Fruit fly (Drosophila melanogaster): ENCODE results near the gene Ranbp21.

The Ranbp21 gene

DNA sequence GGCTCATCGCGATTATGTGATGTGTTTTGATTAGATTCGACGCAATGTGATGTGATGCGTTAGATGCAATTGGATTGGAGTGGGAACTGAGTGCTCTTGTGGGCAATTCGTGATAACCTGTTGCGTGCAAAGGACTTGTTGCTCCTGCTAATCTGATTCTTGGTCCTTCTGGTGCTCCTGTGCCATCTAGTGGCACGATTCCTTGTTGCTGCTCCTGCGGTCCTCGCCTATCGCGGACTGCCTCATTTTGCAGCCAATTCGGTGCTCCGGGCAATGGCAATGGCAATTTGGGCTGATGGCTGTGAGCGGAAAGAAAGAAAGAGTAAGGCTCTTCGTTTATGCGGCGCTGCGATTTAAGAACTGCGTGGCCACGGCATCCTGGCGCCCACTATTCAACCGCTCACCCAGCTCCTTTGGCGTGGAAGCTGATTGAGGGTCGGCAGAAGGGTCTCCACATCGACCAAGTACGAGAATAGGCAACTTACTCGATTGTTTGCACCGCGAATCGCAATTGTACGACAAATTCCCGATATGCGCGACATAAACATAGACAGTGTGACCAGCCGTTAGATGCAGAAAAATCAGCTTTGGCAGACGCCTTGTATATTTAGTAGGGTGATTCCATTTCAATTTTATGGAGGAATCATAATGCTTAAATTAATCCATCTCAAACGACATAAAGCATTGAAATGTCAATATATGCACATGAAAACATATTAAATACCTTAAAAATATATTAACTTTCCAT is 41.1 kb upstream of the Ranbp21 start, which contains the start of gene Mer (continued):
- TF ChIP-seq CG1233 (GFP tag; optimal IDR thresholded peaks at IDR 0.05) = peak; percentile 75
- TF ChIP-seq CkIIα-i1 (GFP tag; IDR thresholded peaks at IDR 0.05) = no peak
- TF ChIP-seq cad (GFP tag; optimal IDR thresholded peaks at IDR 0.05) = no peak
- TF ChIP-seq vfl (GFP tag; optimal IDR thresholded peaks at IDR 0.05) = peak; percentile 76
- peak; percentile 85 for TF ChIP-seq zfh1 (GFP tag; IDR thresholded peaks at IDR 0.05)
- TF ChIP-seq mirr (GFP tag; optimal IDR thresholded peaks at IDR 0.05) = peak; percentile 85
- TF ChIP-seq chif (GFP tag; optimal IDR thresholded peaks at IDR 0.05) = peak; percentile 69 to 85
- TF ChIP-seq CG10321 (GFP tag; IDR thresholded peaks at IDR 0.05) = peak; percentile 30; the same call in 1 of the 2 replicates
- peak; percentile 89 for TF ChIP-seq pb (GFP tag; optimal IDR thresholded peaks at IDR 0.05)
- peak; percentile 93 for TF ChIP-seq CG1603 (tag; optimal IDR thresholded peaks at IDR 0.05)
- TF ChIP-seq bab2 (GFP tag; optimal IDR thresholded peaks at IDR 0.05) = peak; percentile 81
- no peak for TF ChIP-seq zen2 (GFP tag; IDR thresholded peaks at IDR 0.05; ENCODE audit: partially characterized antibody)
- TF ChIP-seq phol (tag; optimal IDR thresholded peaks at IDR 0.05) = peak; percentile 81
- no peak for TF ChIP-seq aop (GFP tag; IDR thresholded peaks at IDR 0.05)
- TF ChIP-seq CG11456 (GFP tag; IDR thresholded peaks at IDR 0.05) = peak; percentile 73; the same call in 1 of the 3 replicates
- TF ChIP-seq ara (GFP tag; IDR thresholded peaks at IDR 0.05) = peak; percentile 78
- TF ChIP-seq pfk (GFP tag; optimal IDR thresholded peaks at IDR 0.05) = peak; percentile 3
- TF ChIP-seq CG34422 (GFP tag; IDR thresholded peaks at IDR 0.05) = peak; percentile 88
- peak; percentile 89 for TF ChIP-seq shn (GFP tag; optimal IDR thresholded peaks at IDR 0.05)
- peak; percentile 13; the same call in 1 of the 2 replicates for TF ChIP-seq Bgb (GFP tag; IDR thresholded peaks at IDR 0.05; ENCODE audit: partially characterized antibody)
- TF ChIP-seq B-H2 (GFP tag; optimal IDR thresholded peaks at IDR 0.05) = peak; percentile 66
- peak; percentile 85 for TF ChIP-seq grau (tag; optimal IDR thresholded peaks at IDR 0.05)
- TF ChIP-seq CG11085 (GFP tag; IDR thresholded peaks at IDR 0.05) = 0 out of 2 replicates have a peak, but pooled peaks have one; percentile 42
- TF ChIP-seq CG10209 (GFP tag; optimal IDR thresholded peaks at IDR 0.05) = peak; percentile 82
- peak; percentile 47 for TF ChIP-seq CG3407 (GFP tag; optimal IDR thresholded peaks at IDR 0.05)
- peak; percentile 80 for TF ChIP-seq CHES-1-like (GFP tag; optimal IDR thresholded peaks at IDR 0.05)
- TF ChIP-seq pita (GFP tag; optimal IDR thresholded peaks at IDR 0.05) = no peak
- no peak for TF ChIP-seq sqz (GFP tag; optimal IDR thresholded peaks at IDR 0.05)
- TF ChIP-seq CG33213 (GFP tag; optimal IDR thresholded peaks at IDR 0.05) = peak; percentile 76
- TF ChIP-seq CG12071 (GFP tag; optimal IDR thresholded peaks at IDR 0.05) = peak; percentile 90
- peak; percentile 70 for TF ChIP-seq CG1529 (GFP tag; optimal IDR thresholded peaks at IDR 0.05)
- TF ChIP-seq CG4424 (GFP tag; optimal IDR thresholded peaks at IDR 0.05) = peak; percentile 79
- no peak for TF ChIP-seq sd (tag; optimal IDR thresholded peaks at IDR 0.05)
- TF ChIP-seq Six4 (GFP tag; optimal IDR thresholded peaks at IDR 0.05) = peak; percentile 78
- no peak for TF ChIP-seq knrl (GFP tag; IDR thresholded peaks at IDR 0.05; ENCODE audit: partially characterized antibody)
- TF ChIP-seq MTF-1 (GFP tag; optimal IDR thresholded peaks at IDR 0.05; ENCODE audit: borderline replicate concordance) = peak; percentile 71
- peak; percentile 85 for TF ChIP-seq Ada2b (GFP tag; IDR thresholded peaks at IDR 0.05)
- peak; percentile 76 for TF ChIP-seq CG14014 (GFP tag; IDR thresholded peaks at IDR 0.05)
- no peak for TF ChIP-seq CG10565 (GFP tag; optimal IDR thresholded peaks at IDR 0.05)
- TF ChIP-seq CG16779 (GFP tag; IDR thresholded peaks at IDR 0.05) = 0 out of 2 replicates have a peak, but pooled peaks have one; percentile 27
- TF ChIP-seq YL-1 (GFP tag; optimal IDR thresholded peaks at IDR 0.05) = peak; percentile 71
- no peak for TF ChIP-seq sima (GFP tag; optimal IDR thresholded peaks at IDR 0.05)
- peak; percentile 95 for TF ChIP-seq sens (GFP tag)
- TF ChIP-seq CG15073 (GFP tag; optimal IDR thresholded peaks at IDR 0.05) = no peak
- peak; percentile 91 for TF ChIP-seq her (GFP tag; optimal IDR thresholded peaks at IDR 0.05)
- peak; percentile 68 for TF ChIP-seq ewg (GFP tag; optimal IDR thresholded peaks at IDR 0.05)
- TF ChIP-seq unc-4 (GFP tag; IDR thresholded peaks at IDR 0.05; ENCODE audit: partially characterized antibody) = no peak
- TF ChIP-seq CG13775 (GFP tag; optimal IDR thresholded peaks at IDR 0.05) = peak; percentile 86
- peak; percentile 55 for TF ChIP-seq kay (GFP tag; optimal IDR thresholded peaks at IDR 0.05)
- no peak for TF ChIP-seq hth (optimal IDR thresholded peaks at IDR 0.05)

Data from whole organism, embryonic.